Fruit fly (Drosophila melanogaster): ENCODE measurements around the gene CG13606.

The CG13606 gene

DNA sequence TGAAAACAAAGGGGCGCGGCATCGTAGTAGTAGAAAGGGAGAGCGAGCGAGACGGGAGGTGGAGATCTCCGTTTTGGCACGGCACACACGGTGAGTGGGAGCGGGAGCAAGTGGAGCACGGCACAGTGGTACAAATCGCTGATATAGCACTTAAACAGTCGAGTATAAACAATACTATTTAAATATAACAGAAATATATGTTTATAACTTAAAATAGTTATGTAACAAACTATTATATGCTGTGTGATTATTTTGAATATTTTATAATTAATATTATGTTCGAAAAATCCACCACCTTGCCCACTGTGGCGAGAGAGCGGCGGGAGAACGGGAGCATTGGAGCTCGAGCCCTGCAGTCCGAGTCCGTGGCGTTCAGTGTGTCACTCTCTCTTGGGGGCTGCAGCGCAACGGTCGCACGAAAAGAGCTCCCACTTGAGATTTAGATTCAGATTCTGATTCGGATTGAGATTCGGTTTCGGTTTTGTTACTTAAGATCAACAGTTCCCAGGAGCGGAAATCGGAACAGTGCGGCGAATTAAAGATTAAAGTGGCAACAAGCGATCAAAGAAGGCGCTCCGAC is 31.3 kb upstream of the CG13606 start, which contains the start of gene Kal1 (continued):
- TF ChIP-seq CG18262 (tag; optimal IDR thresholded peaks at IDR 0.05) = peak; percentile 96
- peak; percentile 84 for TF ChIP-seq Abd-B (GFP tag; optimal IDR thresholded peaks at IDR 0.05)
- TF ChIP-seq BtbVII (GFP tag; optimal IDR thresholded peaks at IDR 0.05) = peak; percentile 90
- no peak for TF ChIP-seq CG12236 (GFP tag; optimal IDR thresholded peaks at IDR 0.05)
- TF ChIP-seq gcm (GFP tag; optimal IDR thresholded peaks at IDR 0.05) = peak; percentile 95
- peak; percentile 56 for TF ChIP-seq exex (tag; optimal IDR thresholded peaks at IDR 0.05)
- TF ChIP-seq D19B (GFP tag; optimal IDR thresholded peaks at IDR 0.05) = peak; percentile 30
- TF ChIP-seq CG17612 (GFP tag; IDR thresholded peaks at IDR 0.05) = peak; percentile 44; the same call in 1 of the 2 replicates
- TF ChIP-seq fd64A (GFP tag; optimal IDR thresholded peaks at IDR 0.05) = peak; percentile 90
- peak; percentile 95 for TF ChIP-seq seq (GFP tag; IDR thresholded peaks at IDR 0.05)
- TF ChIP-seq CG9876 (GFP tag; optimal IDR thresholded peaks at IDR 0.05) = no peak
- peak; percentile 45 for TF ChIP-seq CG16863 (GFP tag; optimal IDR thresholded peaks at IDR 0.05)
- TF ChIP-seq chm (GFP tag; IDR thresholded peaks at IDR 0.05) = peak; percentile 95
- TF ChIP-seq Mes4 (GFP tag; optimal IDR thresholded peaks at IDR 0.05) = no peak
- peak; percentile 82 for TF ChIP-seq cwo (GFP tag; optimal IDR thresholded peaks at IDR 0.05)
- TF ChIP-seq repo (GFP tag; optimal IDR thresholded peaks at IDR 0.05) = no peak
- TF ChIP-seq NK7.1 (GFP tag; optimal IDR thresholded peaks at IDR 0.05) = no peak
- peak; percentile 91 for TF ChIP-seq run (tag; optimal IDR thresholded peaks at IDR 0.05)
- peak; percentile 54 for TF ChIP-seq sug (tag; optimal IDR thresholded peaks at IDR 0.05)
- TF ChIP-seq cg (GFP tag; optimal IDR thresholded peaks at IDR 0.05) = peak; percentile 26
- TF ChIP-seq pan (optimal IDR thresholded peaks at IDR 0.05) = no peak
- peak in 1 of 2 experiments; percentile 94 for TF ChIP-seq pan (GFP tag; optimal IDR thresholded peaks at IDR 0.05 in 1 of 2, IDR thresholded peaks at IDR 0.05 in 1 of 2)
- TF ChIP-seq sens (GFP tag) = peak; percentile 96
- TF ChIP-seq CG18011 (GFP tag; optimal IDR thresholded peaks at IDR 0.05) = peak; percentile 55
- peak; percentile 96 for TF ChIP-seq unpg (GFP tag; optimal IDR thresholded peaks at IDR 0.05)
- peak; percentile 5 for TF ChIP-seq CG17912 (GFP tag; optimal IDR thresholded peaks at IDR 0.05)
- peak; percentile 85 for TF ChIP-seq CG6683 (GFP tag; optimal IDR thresholded peaks at IDR 0.05)
- no peak for TF ChIP-seq hth (optimal IDR thresholded peaks at IDR 0.05)
- TF ChIP-seq chif (GFP tag; optimal IDR thresholded peaks at IDR 0.05) = peak; percentile 6 to 9
- TF ChIP-seq Drgx (GFP tag; IDR thresholded peaks at IDR 0.05) = peak; percentile 99
- TF ChIP-seq CG6654 (GFP tag; optimal IDR thresholded peaks at IDR 0.05) = peak; percentile 73
- TF ChIP-seq Sry-δ (GFP tag; optimal IDR thresholded peaks at IDR 0.05) = no peak
- peak; percentile 88 for TF ChIP-seq CG9727 (GFP tag; optimal IDR thresholded peaks at IDR 0.05)
- TF ChIP-seq nom (GFP tag; optimal IDR thresholded peaks at IDR 0.05) = peak; percentile 97
- no peak for TF ChIP-seq B-H2 (GFP tag; optimal IDR thresholded peaks at IDR 0.05)
- peak; percentile 95 for TF ChIP-seq CG8388 (GFP tag; optimal IDR thresholded peaks at IDR 0.05)
- TF ChIP-seq lola (GFP tag; optimal IDR thresholded peaks at IDR 0.05) = peak in 1 of 3 experiments; percentile 90
- peak; percentile 88 for TF ChIP-seq twi (tag; optimal IDR thresholded peaks at IDR 0.05)
- TF ChIP-seq h (optimal IDR thresholded peaks at IDR 0.05) = no peak
- peak; percentile 63 for TF ChIP-seq TFAM (GFP tag; optimal IDR thresholded peaks at IDR 0.05)
- TF ChIP-seq Myb (GFP tag; optimal IDR thresholded peaks at IDR 0.05) = no peak
- peak; percentile 17 to 96 for TF ChIP-seq Hr51 (GFP tag; optimal IDR thresholded peaks at IDR 0.05)
- peak; percentile 90 for TF ChIP-seq sob (GFP tag; IDR thresholded peaks at IDR 0.05)
- no peak for TF ChIP-seq crc (GFP tag; optimal IDR thresholded peaks at IDR 0.05)
- peak; percentile 93 for TF ChIP-seq CG12219 (GFP tag; optimal IDR thresholded peaks at IDR 0.05)
- TF ChIP-seq E2f2 (GFP tag; IDR thresholded peaks at IDR 0.05) = peak; percentile 78
- peak; percentile 95 for TF ChIP-seq sim (GFP tag; IDR thresholded peaks at IDR 0.05)
- TF ChIP-seq CG16813 (GFP tag; IDR thresholded peaks at IDR 0.05; ENCODE audit: partially characterized antibody) = no peak
- TF ChIP-seq GATAe (GFP tag; conservative IDR thresholded peaks at IDR 0.05) = 0 out of 2 replicates have a peak, but pooled peaks have one; percentile 20
- peak; percentile 67 for TF ChIP-seq Nf-YC (tag; optimal IDR thresholded peaks at IDR 0.05)

Data from whole organism, embryonic.